Worm (Caenorhabditis elegans): Measurements from ENCODE around the gene rmif-2.

DNA sequence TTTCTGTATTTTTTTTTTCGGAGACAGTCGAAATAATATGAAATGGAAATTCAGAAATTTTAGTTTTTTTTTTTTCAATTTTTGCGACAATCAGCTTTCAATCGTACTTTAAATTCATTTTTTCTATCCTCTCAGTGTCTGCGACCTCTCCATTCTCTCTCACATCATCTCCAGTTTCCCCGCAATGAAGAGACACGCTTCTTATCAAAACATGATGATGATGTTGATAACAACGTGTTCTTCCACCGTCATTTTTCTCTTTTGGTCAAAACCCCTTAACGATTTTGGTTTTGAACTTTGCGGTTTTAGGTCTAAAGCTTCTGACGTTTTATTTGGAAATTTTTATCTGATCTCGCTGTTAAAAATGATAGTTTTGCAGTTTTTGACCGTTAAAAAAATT is 26.9 kb downstream of the rmif-2 start:
- TF ChIP-seq flt-1 (GFP tag; IDR thresholded peaks at IDR 0.05) (no peak), ama-1 (optimal IDR thresholded peaks at IDR 0.05) (no peak), B0310.2 (tag; optimal IDR thresholded peaks at IDR 0.05) (no peak), hmbx-1 (tag; optimal IDR thresholded peaks at IDR 0.05) (no peak), tra-4 (tag; optimal IDR thresholded peaks at IDR 0.05) (no peak), F13C5.2 (tag; optimal IDR thresholded peaks at IDR 0.05) (no peak), tbx-37 (GFP tag; conservative IDR thresholded peaks at IDR 0.05) (no peak), hmg-4 (GFP tag; optimal IDR thresholded peaks at IDR 0.05) (no peak)
